Worm (Caenorhabditis elegans) whole organism, young adult: ENCODE results near the gene scl-24.
"Not testable (repeated sequence)": the region's sequence is repeated elsewhere in the genome, so short reads cannot be mapped to it uniquely, and the experiment has no call there.

ENCODE experiments used
- B0019.2 ChIP-seq: fragments of 200-800 bp; sonication (Bioruptor generic); conservative IDR thresholded peaks from 2 replicates; pipeline ENCODE4 v1.3.6; 2022; ENCODE audit warnings: missing genetic modification reagents, missing genetic modification characterization, missing compliant biosample characterization
- B0035.1 ChIP-seq: sonication (generic microtip); optimal IDR thresholded peaks from 2 replicates; lab custom pipeline; 2016; ENCODE audit warnings: missing genetic modification characterization, mild to moderate bottlenecking, missing compliant biosample characterization, missing genotype, missing genetic modification reagents
- C17E4.6 ChIP-seq: fragments of 200-800 bp; sonication (Bioruptor generic); IDR thresholded peaks from 2 replicates; pipeline ENCODE4 v1.3.6; 2022; ENCODE audit warnings: missing genetic modification reagents, missing genetic modification characterization, missing compliant biosample characterization
- F57A8.1 ChIP-seq: fragments of 200-800 bp; sonication (Bioruptor generic); optimal IDR thresholded peaks from 2 replicates; lab custom pipeline; 2018; ENCODE audit warnings: mild to moderate bottlenecking, missing genetic modification characterization, moderate library complexity, missing compliant biosample characterization
- F57C9.4 ChIP-seq: sonication (generic microtip); optimal IDR thresholded peaks from 2 replicates; lab custom pipeline; 2017; ENCODE audit warnings: mild to moderate bottlenecking, missing genetic modification characterization, missing compliant biosample characterization
- T26A5.8 ChIP-seq: sonication (generic microtip); optimal IDR thresholded peaks from 2 replicates; lab custom pipeline; 2016; ENCODE audit warnings: missing genetic modification characterization, missing compliant biosample characterization
- Y53G8AR.9 ChIP-seq: fragments of 200-800 bp; sonication (Bioruptor generic); conservative IDR thresholded peaks from 2 replicates; pipeline ENCODE4 v1.3.6; 2022; ENCODE audit warnings: missing genetic modification reagents, missing genetic modification characterization, missing compliant biosample characterization
- Y95B8A.8 ChIP-seq: fragments of 200-800 bp; sonication (Bioruptor generic); IDR thresholded peaks from 2 replicates; pipeline ENCODE4 v1.3.6; 2022; ENCODE audit warnings: missing genetic modification reagents, missing genetic modification characterization, missing compliant biosample characterization
- ZK185.1 ChIP-seq: sonication (generic microtip); optimal IDR thresholded peaks from 2 replicates; lab custom pipeline; 2016; ENCODE audit warnings: mild to moderate bottlenecking, missing genetic modification characterization, missing compliant biosample characterization; ENCODE audit not compliant: poor library complexity, severe bottlenecking
- bed-2 ChIP-seq: fragments of 200-800 bp; sonication (Bioruptor generic); IDR thresholded peaks from 2 replicates; pipeline ENCODE4 v1.3.6; 2022; ENCODE audit warnings: missing genetic modification reagents, missing genetic modification characterization, missing compliant biosample characterization
- ceh-100 ChIP-seq: fragments of 200-800 bp; sonication (Bioruptor generic); IDR thresholded peaks from 2 replicates; pipeline ENCODE4 v1.3.6; 2022; ENCODE audit warnings: missing genetic modification reagents, missing genetic modification characterization, missing compliant biosample characterization
- ceh-27 ChIP-seq: fragments of 200-800 bp; sonication (Bioruptor generic); optimal IDR thresholded peaks from 2 replicates; lab custom pipeline; 2018; ENCODE audit warnings: mild to moderate bottlenecking, missing genetic modification characterization, moderate library complexity, missing compliant biosample characterization
- ceh-58 ChIP-seq: fragments of 200-800 bp; sonication (Bioruptor generic); IDR thresholded peaks from 2 replicates; pipeline ENCODE4 v1.3.6; 2022; ENCODE audit warnings: missing genetic modification characterization, missing compliant biosample characterization
- die-1 ChIP-seq: sonication (generic microtip); optimal IDR thresholded peaks from 2 replicates; lab custom pipeline; 2016; ENCODE audit warnings: missing genotype, mild to moderate bottlenecking, missing genetic modification characterization, missing compliant biosample characterization
- egl-18 ChIP-seq: fragments of 200-800 bp; sonication (Bioruptor generic); IDR thresholded peaks from 2 replicates; pipeline ENCODE4 v1.3.6; 2022; ENCODE audit warnings: missing genetic modification reagents, missing genetic modification characterization, missing compliant biosample characterization
- ets-4 ChIP-seq: fragments of 200-800 bp; sonication (Bioruptor generic); optimal IDR thresholded peaks from 2 replicates; lab custom pipeline; 2018; ENCODE audit warnings: mild to moderate bottlenecking, missing genetic modification characterization, missing compliant biosample characterization
- lin-26 ChIP-seq: fragments of 200-800 bp; sonication (Bioruptor generic); IDR thresholded peaks from 2 replicates; pipeline ENCODE4 v1.3.6; 2022; ENCODE audit warnings: missing genetic modification reagents, missing genetic modification characterization, missing compliant biosample characterization
- lir-1 ChIP-seq: fragments of 200-800 bp; sonication (Bioruptor generic); conservative IDR thresholded peaks from 2 replicates; pipeline ENCODE4 v1.3.6; 2022; ENCODE audit warnings: missing genetic modification reagents, missing genetic modification characterization, missing compliant biosample characterization
- lsy-27 ChIP-seq: sonication (generic microtip); optimal IDR thresholded peaks from 2 replicates; lab custom pipeline; 2017; ENCODE audit warnings: missing genetic modification characterization, mild to moderate bottlenecking, missing compliant biosample characterization, antibody characterized with exemption, missing genotype, borderline replicate concordance; ENCODE audit not compliant: insufficient read depth
- madf-10 ChIP-seq: sonication (generic microtip); optimal IDR thresholded peaks from 2 replicates; lab custom pipeline; 2016; ENCODE audit warnings: mild to moderate bottlenecking, missing genetic modification characterization, missing compliant biosample characterization
- madf-6 ChIP-seq: fragments of 200-800 bp; sonication (Bioruptor generic); IDR thresholded peaks from 2 replicates; pipeline ENCODE4 v1.3.6; 2022; ENCODE audit warnings: missing genetic modification reagents, missing genetic modification characterization, missing compliant biosample characterization
- nhr-120 ChIP-seq: fragments of 200-800 bp; sonication (Bioruptor generic); IDR thresholded peaks from 2 replicates; pipeline ENCODE4 v1.3.6; 2022; ENCODE audit warnings: missing genetic modification characterization, missing compliant biosample characterization
- nhr-27 ChIP-seq: fragments of 200-800 bp; sonication (Bioruptor generic); optimal IDR thresholded peaks from 2 replicates; lab custom pipeline; 2018; ENCODE audit warnings: mild to moderate bottlenecking, missing genetic modification characterization, moderate library complexity, missing compliant biosample characterization
- nhr-90 ChIP-seq: sonication (generic microtip); optimal IDR thresholded peaks from 2 replicates; lab custom pipeline; 2016; ENCODE audit warnings: missing genotype, mild to moderate bottlenecking, missing genetic modification characterization, missing compliant biosample characterization
- pbrm-1 ChIP-seq: fragments of 200-800 bp; sonication (Bioruptor generic); IDR thresholded peaks from 2 replicates; pipeline ENCODE4 v1.3.6; 2022; ENCODE audit warnings: missing genetic modification reagents, missing genetic modification characterization, missing compliant biosample characterization
- rcor-1 ChIP-seq: fragments of 200-800 bp; sonication (Bioruptor generic); IDR thresholded peaks from 2 replicates; pipeline ENCODE4 v1.3.6; 2022; ENCODE audit warnings: missing genetic modification reagents, missing genetic modification characterization, missing compliant biosample characterization
- snpc-1.1 ChIP-seq: sonication (generic microtip); optimal IDR thresholded peaks from 2 replicates; lab custom pipeline; 2017; ENCODE audit warnings: missing genetic modification characterization, mild to moderate bottlenecking, missing compliant biosample characterization, antibody characterized with exemption, moderate library complexity, missing genotype, missing genetic modification reagents; ENCODE audit not compliant: insufficient read depth
- snpc-1.3 ChIP-seq: sonication (generic microtip); optimal IDR thresholded peaks from 2 replicates; lab custom pipeline; 2017; ENCODE audit warnings: missing genetic modification characterization, mild to moderate bottlenecking, missing compliant biosample characterization, antibody characterized with exemption, moderate library complexity, missing genotype, missing genetic modification reagents; ENCODE audit not compliant: insufficient read depth
- unc-130 ChIP-seq: sonication (generic microtip); optimal IDR thresholded peaks from 2 replicates; lab custom pipeline; 2016; ENCODE audit warnings: missing genetic modification reagents, missing genetic modification characterization, missing compliant biosample characterization
- xnd-1 ChIP-seq: sonication (generic microtip); optimal IDR thresholded peaks from 2 replicates; lab custom pipeline; 2016; ENCODE audit warnings: missing genotype, missing genetic modification reagents, missing genetic modification characterization, missing compliant biosample characterization
- zim-3 ChIP-seq: sonication (generic microtip); optimal IDR thresholded peaks from 2 replicates; lab custom pipeline; 2017; ENCODE audit warnings: mild to moderate bottlenecking, missing genetic modification characterization, moderate library complexity, missing compliant biosample characterization
- ztf-6 ChIP-seq: fragments of 200-800 bp; sonication (Bioruptor generic); IDR thresholded peaks from 2 replicates; pipeline ENCODE4 v1.3.6; 2022; ENCODE audit warnings: missing genetic modification reagents, missing genetic modification characterization, missing compliant biosample characterization

scl-24 gene

DNA sequence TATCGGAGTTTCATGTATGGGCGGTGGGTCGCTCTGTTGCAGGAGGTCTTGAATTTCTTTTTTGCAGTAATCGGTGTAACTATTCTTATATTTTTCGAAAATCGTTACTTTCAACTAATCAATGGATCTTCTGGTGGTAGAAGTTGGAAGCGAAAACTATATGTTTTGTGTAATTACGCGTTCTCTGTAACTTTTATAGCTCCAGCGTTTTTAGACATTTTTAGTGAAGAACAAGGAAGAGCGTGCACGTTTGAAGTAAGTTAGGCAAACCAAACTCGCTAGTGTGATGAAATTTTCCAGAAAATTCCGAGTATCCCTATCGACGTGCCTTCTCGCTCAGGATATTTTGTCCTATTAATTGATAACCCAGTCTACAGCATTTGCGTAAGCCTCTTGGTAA is 46.7 kb upstream of the scl-24 start, which contains the start of gene srh-154:
TSS of gene srh-154 (plus strand) at position 301 of the 400 bp plus-strand sequence.
- TF ChIP-seq F57C9.4: no peak

DNA sequence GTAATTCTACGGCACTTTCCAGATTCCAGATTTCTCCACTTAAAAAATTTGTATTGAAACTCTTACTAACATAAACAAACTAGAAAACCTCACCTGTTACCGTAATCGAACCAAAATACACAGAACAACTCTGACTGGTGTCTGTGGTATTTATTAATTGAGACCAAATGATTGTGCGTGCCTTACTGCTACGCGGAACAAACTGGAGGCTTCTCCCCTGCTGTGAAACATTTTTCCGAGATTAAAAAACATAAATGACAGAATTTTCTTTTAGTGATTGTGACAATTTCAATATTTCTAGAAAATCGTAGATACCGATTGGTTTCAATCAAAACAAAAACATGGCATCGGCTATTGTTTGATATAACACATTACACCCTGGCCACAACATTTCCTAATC is 36.3 kb upstream of the scl-24 start:
- no peak for TF ChIP-seq ceh-100 (GFP tag; lab: Robert Waterston, UW)
- no peak for TF ChIP-seq snpc-1.3
- no peak for TF ChIP-seq B0035.1 (tag; lab: Kevin White, UChicago)
- TF ChIP-seq lsy-27 (tag; lab: Kevin White, UChicago): no peak
- no peak for TF ChIP-seq F57A8.1 (GFP tag; lab: Kevin White, UChicago)
- TF ChIP-seq Y53G8AR.9 (GFP tag; lab: Robert Waterston, UW): no peak
- no peak for TF ChIP-seq Y95B8A.8
- no peak for TF ChIP-seq madf-6 (GFP tag; lab: Robert Waterston, UW)
- TF ChIP-seq ZK185.1: no peak
- no peak for TF ChIP-seq snpc-1.1 (tag; lab: Kevin White, UChicago)
- TF ChIP-seq ceh-58: no peak
- no peak for TF ChIP-seq ceh-27 (GFP tag; lab: Kevin White, UChicago)
- no peak for TF ChIP-seq lin-26 (GFP tag; lab: Robert Waterston, UW)
- no peak for TF ChIP-seq rcor-1 (GFP tag; lab: Robert Waterston, UW)
- TF ChIP-seq egl-18: no peak
- TF ChIP-seq zim-3 (tag; lab: Kevin White, UChicago): no peak
- TF ChIP-seq T26A5.8 (tag; lab: Kevin White, UChicago): no peak

DNA sequence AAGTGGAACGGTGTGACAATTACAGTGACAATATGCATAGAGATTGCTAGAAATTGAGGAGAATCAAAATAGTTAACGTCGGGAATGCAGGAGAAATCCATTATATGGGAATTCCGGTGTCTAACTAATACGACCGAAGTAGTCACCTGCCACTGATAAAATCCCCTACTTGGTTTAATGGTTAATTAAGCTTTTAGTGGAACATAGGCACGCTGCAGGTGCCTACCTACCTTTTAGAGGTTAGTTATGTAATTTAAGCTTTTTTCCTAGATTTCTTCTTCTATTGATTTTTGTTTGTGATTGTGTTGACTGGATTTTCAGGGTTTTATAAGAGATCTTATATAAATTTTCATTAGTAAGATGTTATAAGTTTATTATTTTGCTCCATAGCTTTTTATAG is 29.9 kb upstream of the scl-24 start, which contains the start of gene srh-203:
TSS of gene srh-203 (minus strand) at position 101 of the 400 bp plus-strand sequence.
- TF ChIP-seq lir-1 (GFP tag; lab: Robert Waterston, UW); ets-4; ztf-6: not testable (repeated sequence)

DNA sequence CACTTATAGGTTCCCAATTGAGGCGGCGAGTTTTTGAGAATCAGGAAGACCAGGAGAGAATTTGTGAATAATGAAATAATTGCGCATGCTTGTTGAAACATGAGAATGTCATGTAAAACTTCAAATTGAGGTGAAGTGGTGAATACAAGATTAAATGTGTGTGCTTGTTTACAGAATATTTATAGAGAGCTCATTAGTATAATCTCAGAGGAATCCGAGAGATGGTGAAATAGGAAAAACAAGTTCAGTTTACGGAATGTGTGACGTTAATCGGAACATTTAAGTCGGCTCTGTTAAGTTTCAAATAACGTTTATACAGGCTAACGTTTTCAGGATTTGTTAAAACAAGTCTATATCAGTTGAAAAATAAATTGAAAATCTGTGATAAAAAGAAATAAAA is 28.1 kb upstream of the scl-24 start, which contains the start of gene str-200:
TSS of gene str-200 (minus strand) at position 101 of the 400 bp plus-strand sequence.
- TF ChIP-seq F57A8.1 (GFP tag; lab: Kevin White, UChicago): no peak
- no peak for TF ChIP-seq nhr-120 (GFP tag; lab: Robert Waterston, UW)
- TF ChIP-seq ets-4: no peak
- no peak for TF ChIP-seq unc-130
- no peak for TF ChIP-seq madf-10 (tag; lab: Kevin White, UChicago)
- TF ChIP-seq Y95B8A.8: no peak
- TF ChIP-seq B0019.2 (GFP tag; lab: Robert Waterston, UW): no peak
- no peak for TF ChIP-seq nhr-27 (tag; lab: Kevin White, UChicago)

DNA sequence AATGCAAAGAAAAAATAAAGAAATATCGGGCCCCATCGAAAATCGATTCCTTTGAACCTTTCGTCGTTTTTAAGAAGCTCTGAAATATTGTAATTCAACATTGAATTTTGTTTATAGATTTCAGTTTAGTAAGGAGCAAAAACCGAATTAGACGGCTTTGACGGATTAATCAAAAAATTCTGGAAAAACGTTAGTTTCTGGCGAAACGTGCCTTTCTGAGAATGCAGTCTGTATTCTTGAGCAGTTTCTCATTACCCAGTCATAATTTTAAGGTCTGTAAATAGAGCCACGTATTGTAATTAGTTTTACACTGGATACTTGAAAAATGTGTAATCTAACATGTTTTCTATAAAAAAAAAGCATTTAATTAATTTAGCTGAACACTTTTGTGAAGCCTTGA is 26.1 kb upstream of the scl-24 start, which contains the start of gene srz-48:
TSS of gene srz-48 (minus strand) at position 101 of the 400 bp plus-strand sequence.
- TF ChIP-seq xnd-1 (tag; lab: Kevin White, UChicago): no peak
- no peak for TF ChIP-seq C17E4.6 (GFP tag; lab: Robert Waterston, UW)
- no peak for TF ChIP-seq ceh-100 (GFP tag; lab: Robert Waterston, UW)
- no peak for TF ChIP-seq pbrm-1 (GFP tag; lab: Robert Waterston, UW)

DNA sequence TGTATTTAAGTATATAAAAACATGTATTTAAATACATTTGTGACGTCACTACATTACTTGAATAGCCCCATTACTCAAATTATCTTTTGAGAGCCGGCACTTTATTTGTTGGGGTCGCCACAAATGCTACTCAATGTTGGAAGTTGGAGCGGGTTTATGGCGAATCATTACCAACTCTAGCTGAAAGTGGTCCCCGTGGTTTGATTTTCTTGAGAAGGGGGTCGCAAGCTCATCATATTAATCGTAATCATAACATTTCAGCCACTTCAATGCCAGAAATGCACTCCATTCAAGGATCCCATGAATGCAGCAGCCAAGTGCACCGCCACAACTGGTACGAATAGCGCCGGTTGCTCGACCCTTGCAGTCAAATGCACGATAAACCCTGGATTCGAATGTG is 21.9 kb upstream of the scl-24 start, which contains the start of gene F20E11.7:
TSS of gene F20E11.7 (plus strand) at position 301 of the 400 bp plus-strand sequence.
- not testable (repeated sequence) for TF ChIP-seq nhr-90 (tag; lab: Kevin White, UChicago); bed-2 (GFP tag; lab: Robert Waterston, UW); die-1
